Worm (Caenorhabditis elegans): ENCODE data around the gene Y45F10B.12.

- TF ChIP-seq ztf-23 (GFP tag; IDR thresholded peaks at IDR 0.05): no peak
- TF ChIP-seq ref-1 (GFP tag; conservative IDR thresholded peaks at IDR 0.05): no peak
- no peak for TF ChIP-seq ztf-29 (GFP tag; IDR thresholded peaks at IDR 0.05)
- TF ChIP-seq klf-2 (GFP tag; conservative IDR thresholded peaks at IDR 0.05): no peak
- no peak for TF ChIP-seq cog-1 (tag; optimal IDR thresholded peaks at IDR 0.05)
These were observed 12.5 kb upstream of the Y45F10B.12 start, which contains the start of gene srd-10 for ce11 chrIV:13574733-13575132.
